Fruit fly (Drosophila melanogaster) whole organism, embryonic: ENCODE measurements around the gene CG42749.

Experiments used
- CG10147 ChIP-seq: fragments of 200-800 bp; sonication (Bioruptor generic); optimal IDR thresholded peaks from 2 replicates; lab custom pipeline; 2019; ENCODE audit warnings: missing biosample characterization, mild to moderate bottlenecking, missing genetic modification characterization, moderate library complexity
- CG10543 ChIP-seq: fragments of 200-800 bp; sonication (Bioruptor generic); optimal IDR thresholded peaks from 3 replicates; lab custom pipeline; 2017; ENCODE audit warnings: missing biosample characterization, mild to moderate bottlenecking, missing genetic modification characterization, moderate library complexity
- CG12071 ChIP-seq: fragments of 200-800 bp; sonication (Bioruptor generic); optimal IDR thresholded peaks from 3 replicates; lab custom pipeline; 2018; ENCODE audit warnings: missing biosample characterization, mild to moderate bottlenecking, missing genetic modification characterization
- CG1233 ChIP-seq: fragments of 200-800 bp; sonication (Bioruptor generic); optimal IDR thresholded peaks from 4 replicates; lab custom pipeline; 2018; ENCODE audit warnings: missing biosample characterization, mild to moderate bottlenecking, missing genetic modification characterization
- CG13894 ChIP-seq: fragments of 200-800 bp; sonication (Bioruptor generic); optimal IDR thresholded peaks from 3 replicates; lab custom pipeline; 2018; ENCODE audit warnings: missing biosample characterization, mild to moderate bottlenecking, missing genetic modification characterization, moderate library complexity
- CG1529 ChIP-seq: fragments of 200-800 bp; sonication (Bioruptor generic); optimal IDR thresholded peaks from 3 replicates; lab custom pipeline; 2018; ENCODE audit warnings: missing biosample characterization, missing genetic modification characterization
- CG1603 ChIP-seq: fragments of 200-800 bp; sonication (Bioruptor generic); optimal IDR thresholded peaks from 2 replicates; lab custom pipeline; 2019; ENCODE audit warnings: missing biosample characterization, mild to moderate bottlenecking, missing genetic modification characterization, moderate library complexity
- CG18476 ChIP-seq: fragments of 200-800 bp; sonication (Bioruptor generic); optimal IDR thresholded peaks from 2 replicates; lab custom pipeline; 2016; ENCODE audit warnings: missing biosample characterization, mild to moderate bottlenecking, missing genetic modification characterization
- CG18619 ChIP-seq: fragments of 200-800 bp; sonication (Bioruptor generic); optimal IDR thresholded peaks from 3 replicates; lab custom pipeline; 2017; ENCODE audit warnings: missing biosample characterization, mild to moderate bottlenecking, missing genetic modification characterization
- CG31441 ChIP-seq: fragments of 200-800 bp; sonication (Bioruptor generic); IDR thresholded peaks from 2 replicates; pipeline ENCODE4 v1.3.6; 2022; ENCODE audit warnings: missing biosample characterization, missing genetic modification characterization
- CG4854 ChIP-seq: fragments of 200-800 bp; sonication (Bioruptor generic); optimal IDR thresholded peaks from 2 replicates; lab custom pipeline; 2016; ENCODE audit warnings: missing biosample characterization, missing genetic modification characterization, inconsistent platforms
- CG8924 ChIP-seq: fragments of 200-800 bp; optimal IDR thresholded peaks from 3 replicates; lab custom pipeline; 2019; ENCODE audit warnings: missing biosample characterization, mild to moderate bottlenecking, missing genetic modification characterization, moderate library complexity
- CG9817 ChIP-seq: fragments of 200-800 bp; sonication (Bioruptor generic); optimal IDR thresholded peaks from 2 replicates; lab custom pipeline; 2018; ENCODE audit warnings: missing biosample characterization, mild to moderate bottlenecking, missing genetic modification characterization, moderate library complexity
- CG9932 ChIP-seq: fragments of 200-800 bp; sonication (Bioruptor generic); IDR thresholded peaks from 2 replicates; pipeline ENCODE4 v1.3.6; 2022; ENCODE audit warnings: missing biosample characterization, missing genetic modification characterization
- CHES-1-like ChIP-seq: fragments of 200-800 bp; sonication (Bioruptor generic); optimal IDR thresholded peaks from 2 replicates; lab custom pipeline; 2016; ENCODE audit warnings: missing biosample characterization, missing genetic modification characterization
- CoRest ChIP-seq: fragments of 200-800 bp; sonication (Bioruptor generic); optimal IDR thresholded peaks from 3 replicates; lab custom pipeline; 2018; ENCODE audit warnings: missing biosample characterization, mild to moderate bottlenecking, missing genetic modification characterization, moderate library complexity
- D19A ChIP-seq: fragments of 200-800 bp; optimal IDR thresholded peaks from 3 replicates; lab custom pipeline; 2019; ENCODE audit warnings: missing biosample characterization, mild to moderate bottlenecking, missing genetic modification characterization, moderate library complexity
- Drgx ChIP-seq: fragments of 200-800 bp; sonication (Bioruptor generic); IDR thresholded peaks from 2 replicates; pipeline ENCODE4 v1.3.6; 2022; ENCODE audit warnings: missing biosample characterization, missing genetic modification characterization
- HmgZ ChIP-seq: fragments of 200-800 bp; sonication (Bioruptor generic); optimal IDR thresholded peaks from 2 replicates; lab custom pipeline; 2018; ENCODE audit warnings: missing biosample characterization, mild to moderate bottlenecking, missing genetic modification characterization
- Hsf ChIP-seq: fragments of 200-800 bp; sonication (Bioruptor generic); optimal IDR thresholded peaks from 3 replicates; lab custom pipeline; 2016; ENCODE audit warnings: missing biosample characterization, missing genetic modification characterization
- MTF-1 ChIP-seq: fragments of 200-800 bp; sonication (Bioruptor generic); optimal IDR thresholded peaks from 2 replicates; lab custom pipeline; 2018; ENCODE audit warnings: missing biosample characterization, mild to moderate bottlenecking, missing genetic modification characterization, borderline replicate concordance
- Nf-YC ChIP-seq: fragments of 200-800 bp; optimal IDR thresholded peaks from 3 replicates; lab custom pipeline; 2019; ENCODE audit warnings: missing biosample characterization, mild to moderate bottlenecking, missing genetic modification characterization, moderate library complexity
- Pdp1 ChIP-seq, 2 experiments: fragments of 200-800 bp; sonication (Bioruptor generic); optimal IDR thresholded peaks; 3 replicates each; lab custom pipeline; 2016; ENCODE audit warnings: missing biosample characterization in 2 of 2, missing genetic modification characterization in 2 of 2, mild to moderate bottlenecking in 1 of 2, moderate library complexity in 1 of 2
- Rx ChIP-seq: fragments of 200-800 bp; sonication (Bioruptor generic); IDR thresholded peaks from 2 replicates; pipeline ENCODE4 v1.3.6; 2022; ENCODE audit warnings: missing biosample characterization, missing genetic modification characterization
- Sox100B ChIP-seq: fragments of 200-800 bp; sonication (Bioruptor generic); optimal IDR thresholded peaks from 3 replicates; lab custom pipeline; 2018; ENCODE audit warnings: missing biosample characterization, mild to moderate bottlenecking, missing genetic modification characterization
- Usf ChIP-seq: fragments of 200-800 bp; sonication (Bioruptor generic); optimal IDR thresholded peaks from 2 replicates; lab custom pipeline; 2017; ENCODE audit warnings: missing genotype, missing biosample characterization, missing genetic modification characterization
- bab2 ChIP-seq: fragments of 200-800 bp; sonication (Bioruptor generic); optimal IDR thresholded peaks from 2 replicates; lab custom pipeline; 2016; ENCODE audit warnings: missing biosample characterization, missing genetic modification characterization
- cad ChIP-seq: fragments of >200 bp; optimal IDR thresholded peaks from 2 replicates; lab custom pipeline; 2017; ENCODE audit warnings: missing biosample characterization, missing genetic modification characterization
- caup ChIP-seq: fragments of 200-800 bp; sonication (Bioruptor generic); optimal IDR thresholded peaks from 3 replicates; lab custom pipeline; 2017; ENCODE audit warnings: missing biosample characterization, mild to moderate bottlenecking, missing genetic modification characterization, moderate library complexity; ENCODE audit not compliant: severe bottlenecking
- cg ChIP-seq: fragments of 200-800 bp; sonication (Bioruptor generic); optimal IDR thresholded peaks from 3 replicates; lab custom pipeline; 2019; ENCODE audit warnings: missing biosample characterization, mild to moderate bottlenecking, missing genetic modification characterization, moderate library complexity
- crol ChIP-seq: fragments of 200-800 bp; sonication (Bioruptor generic); IDR thresholded peaks from 2 replicates; pipeline ENCODE4 v1.3.6; 2022; ENCODE audit warnings: missing biosample characterization, missing genetic modification characterization
- cwo ChIP-seq: fragments of 200-800 bp; sonication (Bioruptor generic); optimal IDR thresholded peaks from 3 replicates; lab custom pipeline; 2017; ENCODE audit warnings: missing biosample characterization, missing genetic modification characterization, mild to moderate bottlenecking, moderate library complexity, missing genetic modification reagents
- dysf ChIP-seq: fragments of 200-800 bp; sonication (Bioruptor generic); IDR thresholded peaks from 3 replicates; pipeline ENCODE4 v1.3.6; 2022; ENCODE audit warnings: missing biosample characterization, missing genetic modification characterization
- hth ChIP-seq: fragments of >200 bp; optimal IDR thresholded peaks from 2 replicates; lab custom pipeline; 2017; ENCODE audit warnings: inconsistent platforms
- ind ChIP-seq: fragments of 200-800 bp; sonication (Bioruptor generic); optimal IDR thresholded peaks from 3 replicates; lab custom pipeline; 2016; ENCODE audit warnings: missing biosample characterization, missing genetic modification characterization
- ken ChIP-seq: fragments of 200-800 bp; sonication (Bioruptor generic); IDR thresholded peaks from 3 replicates; pipeline ENCODE4 v1.3.6; 2022; ENCODE audit warnings: missing biosample characterization, missing genetic modification characterization
- lab ChIP-seq: fragments of 200-800 bp; sonication (Bioruptor generic); optimal IDR thresholded peaks from 3 replicates; lab custom pipeline; 2017; ENCODE audit warnings: missing biosample characterization, missing genetic modification characterization, mild to moderate bottlenecking, moderate library complexity, missing genetic modification reagents
- nau ChIP-seq: fragments of 200-800 bp; sonication (Bioruptor generic); optimal IDR thresholded peaks from 3 replicates; lab custom pipeline; 2017; ENCODE audit warnings: missing biosample characterization, mild to moderate bottlenecking, missing genetic modification characterization, missing genetic modification reagents
- pho ChIP-seq: fragments of 200-800 bp; sonication (Bioruptor generic); optimal IDR thresholded peaks from 2 replicates; lab custom pipeline; 2016; ENCODE audit warnings: missing biosample characterization, missing genetic modification characterization
- repo ChIP-seq: fragments of 200-800 bp; sonication (Bioruptor generic); optimal IDR thresholded peaks from 2 replicates; lab custom pipeline; 2016; ENCODE audit warnings: missing biosample characterization, missing genetic modification characterization
- row ChIP-seq: fragments of 200-800 bp; sonication (Bioruptor generic); IDR thresholded peaks from 3 replicates; pipeline ENCODE4 v1.3.6; 2022; ENCODE audit warnings: missing biosample characterization, missing genetic modification characterization
- sc ChIP-seq, 3 experiments: fragments of >200 bp in 2 of 3; fragments of 200-800 bp in 1 of 3; sonication (Bioruptor generic) in 1 of 3; optimal IDR thresholded peaks; 2 replicates in 2 of 3; 3 replicates in 1 of 3; lab custom pipeline; 2017; ENCODE audit warnings: mild to moderate bottlenecking in 1 of 3, missing biosample characterization in 1 of 3, missing genetic modification characterization in 1 of 3, missing genetic modification reagents in 1 of 3
- scrt ChIP-seq: fragments of 200-800 bp; sonication (Bioruptor generic); optimal IDR thresholded peaks from 2 replicates; lab custom pipeline; 2018; ENCODE audit warnings: missing biosample characterization, mild to moderate bottlenecking, missing genetic modification characterization, moderate library complexity
- sd ChIP-seq: fragments of 200-800 bp; sonication (Bioruptor generic); optimal IDR thresholded peaks from 3 replicates; lab custom pipeline; 2018; ENCODE audit warnings: missing biosample characterization, mild to moderate bottlenecking, missing genetic modification characterization, moderate library complexity
- sqz ChIP-seq: fragments of 200-800 bp; sonication (Bioruptor generic); optimal IDR thresholded peaks from 3 replicates; lab custom pipeline; 2018; ENCODE audit warnings: missing biosample characterization, mild to moderate bottlenecking, missing genetic modification characterization
- sug ChIP-seq: fragments of 200-800 bp; optimal IDR thresholded peaks from 2 replicates; lab custom pipeline; 2019; ENCODE audit warnings: missing biosample characterization, mild to moderate bottlenecking, missing genetic modification characterization, moderate library complexity
- tap ChIP-seq: fragments of 200-800 bp; optimal IDR thresholded peaks from 3 replicates; lab custom pipeline; 2019; ENCODE audit warnings: missing biosample characterization, mild to moderate bottlenecking, missing genetic modification characterization, moderate library complexity
- vvl ChIP-seq: fragments of 200-800 bp; sonication (Bioruptor generic); IDR thresholded peaks from 2 replicates; pipeline ENCODE4 v1.3.6; 2022; ENCODE audit warnings: missing biosample characterization, missing genetic modification characterization
- yki ChIP-seq: fragments of >200 bp; optimal IDR thresholded peaks from 3 replicates; lab custom pipeline; 2018
- zfh2 ChIP-seq: fragments of 200-800 bp; sonication (Bioruptor generic); optimal IDR thresholded peaks from 2 replicates; lab custom pipeline; 2016; ENCODE audit warnings: missing biosample characterization, missing genetic modification characterization

Gene CG42749

DNA sequence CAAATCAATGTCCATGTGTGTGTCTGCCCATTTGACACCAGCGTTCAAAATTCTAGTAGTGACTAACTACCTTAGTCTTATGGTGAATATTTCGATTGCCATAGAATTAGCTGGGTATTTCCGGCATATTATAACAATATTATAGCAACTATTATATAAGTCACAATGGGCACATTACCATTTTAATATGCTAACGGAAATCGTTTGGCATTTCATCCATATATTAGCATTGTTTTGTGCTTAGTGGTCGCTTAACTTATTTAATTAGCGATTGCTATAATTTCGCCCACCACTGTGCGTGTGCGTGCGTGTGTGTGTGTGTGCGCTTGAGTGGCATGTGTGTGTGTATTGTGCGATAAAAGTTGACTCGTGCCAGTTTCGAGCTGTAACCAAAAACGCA is 40.9 kb downstream of the CG42749 start (continued):
- no peak for TF ChIP-seq CG1529 (GFP tag; lab: Kevin White, UChicago)
- TF ChIP-seq ken: no peak
- TF ChIP-seq CG10147: peak; percentile 50
- no peak for TF ChIP-seq sd (tag; lab: Kevin White, UChicago)
- TF ChIP-seq CG12071 (GFP tag; lab: Kevin White, UChicago): peak; percentile 34
- TF ChIP-seq vvl (GFP tag; lab: Robert Waterston, UW): 0 out of 2 replicates have a peak, but pooled peaks have one; percentile 40
- peak; percentile 40 for TF ChIP-seq CG1233 (GFP tag; lab: Kevin White, UChicago)
- peak; percentile 56 for TF ChIP-seq cwo
- no peak for TF ChIP-seq MTF-1
- peak; percentile 28 for TF ChIP-seq sug (tag; lab: Kevin White, UChicago)
- TF ChIP-seq cad (GFP tag; lab: Kevin White, UChicago): no peak
- TF ChIP-seq CG9932 (GFP tag; lab: Robert Waterston, UW): peak; percentile 50
- TF ChIP-seq row: peak; percentile 47; the same call in 2 of the 3 replicates
- peak; percentile 38 for TF ChIP-seq HmgZ
- no peak for TF ChIP-seq yki (lab: Kevin White, UChicago)
- TF ChIP-seq pho (GFP tag; lab: Kevin White, UChicago): no peak
- no peak for TF ChIP-seq CG10543 (GFP tag; lab: Kevin White, UChicago)
- peak; percentile 49 for TF ChIP-seq CoRest (tag; lab: Kevin White, UChicago)
- peak; percentile 59 for TF ChIP-seq CG9817 (tag; lab: Kevin White, UChicago)
- peak; percentile 35 for TF ChIP-seq zfh2 (GFP tag; lab: Kevin White, UChicago)
- TF ChIP-seq CG1603 (tag; lab: Kevin White, UChicago): peak; percentile 41
- TF ChIP-seq Hsf (GFP tag; lab: Kevin White, UChicago): peak; percentile 2
- TF ChIP-seq CG4854: peak; percentile 7
- peak; percentile 29 for TF ChIP-seq D19A (tag; lab: Kevin White, UChicago)
- peak; percentile 63 for TF ChIP-seq Sox100B (GFP tag; lab: Kevin White, UChicago)
- TF ChIP-seq CG31441 (GFP tag; lab: Robert Waterston, UW): peak; percentile 48; the same call in 1 of the 2 replicates
- TF ChIP-seq CG18476: peak; percentile 12
- peak; percentile 9 for TF ChIP-seq Usf (GFP tag; lab: Kevin White, UChicago)
- TF ChIP-seq hth (lab: Kevin White, UChicago): no peak
- peak; percentile 51 for TF ChIP-seq scrt (GFP tag; lab: Kevin White, UChicago)
- no peak for TF ChIP-seq repo (GFP tag; lab: Kevin White, UChicago)
- TF ChIP-seq tap (tag; lab: Kevin White, UChicago): peak; percentile 32
- TF ChIP-seq CHES-1-like (GFP tag; lab: Kevin White, UChicago): no peak
- TF ChIP-seq CG13894 (tag; lab: Kevin White, UChicago): peak; percentile 7
- no peak for TF ChIP-seq sqz
- peak; percentile 62 for TF ChIP-seq dysf (GFP tag; lab: Robert Waterston, UW)
- TF ChIP-seq lab: peak; percentile 70
- no peak for TF ChIP-seq Rx (GFP tag; lab: Robert Waterston, UW)
- TF ChIP-seq caup (GFP tag; lab: Kevin White, UChicago): peak; percentile 54
- TF ChIP-seq Nf-YC (tag; lab: Kevin White, UChicago): peak; percentile 16
- TF ChIP-seq CG18619 (GFP tag; lab: Kevin White, UChicago): peak; percentile 26
- TF ChIP-seq Drgx (GFP tag; lab: Robert Waterston, UW): peak; percentile 50; the same call in 1 of the 2 replicates
- no peak for TF ChIP-seq sc (optimal IDR thresholded peaks at IDR 0.05; lab: Kevin White, UChicago)
- no peak for TF ChIP-seq sc (GFP tag; optimal IDR thresholded peaks at IDR 0.05; lab: Kevin White, UChicago)
- no peak for TF ChIP-seq crol (GFP tag; lab: Robert Waterston, UW)
- peak; percentile 42 for TF ChIP-seq CG8924
- no peak for TF ChIP-seq bab2 (GFP tag; lab: Kevin White, UChicago)
- TF ChIP-seq nau (GFP tag; lab: Kevin White, UChicago): peak; percentile 10
- TF ChIP-seq Pdp1 (GFP tag; optimal IDR thresholded peaks at IDR 0.05; lab: Kevin White, UChicago): peak in 1 of 2 experiments; percentile 29
- peak; percentile 20 for TF ChIP-seq cg (GFP tag; lab: Kevin White, UChicago)
- TF ChIP-seq ind: peak; percentile 36
